Worm (Caenorhabditis elegans): ENCODE data around the gene srsx-8.

srsx-8 gene

ce11 chrV:1575493-1576084 is 22.7 kb upstream of the srsx-8 start:
- TF ChIP-seq ets-5 (GFP tag; IDR thresholded peaks at IDR 0.05) (no peak), nhr-28 (tag; optimal IDR thresholded peaks at IDR 0.05) (no peak), hpl-2 (GFP tag; optimal IDR thresholded peaks at IDR 0.05) (no peak), F16B12.6 (tag; optimal IDR thresholded peaks at IDR 0.05) (no peak), mab-9 (GFP tag; IDR thresholded peaks at IDR 0.05) (no peak), mdl-1 (tag; optimal IDR thresholded peaks at IDR 0.05) (no peak), efl-1 (optimal IDR thresholded peaks at IDR 0.05) (no peak), efl-1 (GFP tag; optimal IDR thresholded peaks at IDR 0.05 in 1 of 2) (no peak), zip-4 (GFP tag; optimal IDR thresholded peaks at IDR 0.05) (no peak), lin-13 (GFP tag; optimal IDR thresholded peaks at IDR 0.05) (no peak), nhr-85 (tag) (no peak), nhr-237 (tag; optimal IDR thresholded peaks at IDR 0.05) (no peak), ztf-11 (tag; optimal IDR thresholded peaks at IDR 0.05) (no peak), ceh-88 (GFP tag; IDR thresholded peaks at IDR 0.05) (no peak), egl-13 (tag; optimal IDR thresholded peaks at IDR 0.05) (no peak), zag-1 (tag; optimal IDR thresholded peaks at IDR 0.05) (no peak), isw-1 (GFP tag; IDR thresholded peaks at IDR 0.05) (no peak), unc-86 (tag; optimal IDR thresholded peaks at IDR 0.05) (no peak)

ce11 chrV:1574599-1574998 is 21.7 kb upstream of the srsx-8 start:
- TF ChIP-seq pax-3 (tag; optimal IDR thresholded peaks at IDR 0.05) (no peak), ceh-63 (GFP tag; optimal IDR thresholded peaks at IDR 0.05) (no peak), nhr-76 (tag; optimal IDR thresholded peaks at IDR 0.05) (no peak), dsc-1 (tag; optimal IDR thresholded peaks at IDR 0.05) (peak; percentile 10), nhr-71 (tag; optimal IDR thresholded peaks at IDR 0.05) (no peak)

DNA sequence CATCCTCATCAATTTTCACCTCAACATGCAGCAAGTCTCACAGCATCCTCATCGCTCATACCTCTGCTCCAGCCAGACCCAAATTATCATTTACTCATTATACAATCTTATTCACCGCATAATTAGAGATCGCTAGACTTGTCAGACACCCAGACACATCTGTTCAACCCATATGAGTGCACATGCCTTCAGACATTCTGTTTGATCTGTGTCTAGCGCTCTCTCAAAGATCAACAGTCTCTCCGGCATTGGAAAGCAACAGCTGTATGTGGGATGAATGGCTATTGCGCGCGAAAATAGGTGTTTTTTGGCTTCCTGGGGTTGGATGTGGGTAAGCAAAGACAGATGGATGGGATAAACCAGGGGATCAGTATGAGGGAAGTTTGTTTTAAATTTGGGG is 19.7 kb upstream of the srsx-8 start:
- TF ChIP-seq jun-1 (tag; optimal IDR thresholded peaks at IDR 0.05) (no peak), lin-14 (GFP tag; optimal IDR thresholded peaks at IDR 0.05) (no peak), vab-15 (tag; optimal IDR thresholded peaks at IDR 0.05) (no peak), irx-1 (tag; optimal IDR thresholded peaks at IDR 0.05) (no peak), grh-1 (GFP tag; IDR thresholded peaks at IDR 0.05) (no peak), nhr-85 (tag) (peak; percentile 42), ztf-11 (tag; optimal IDR thresholded peaks at IDR 0.05) (peak in 1 of 2 experiments; percentile 21)

ce11 chrV:1570679-1571078 is 17.8 kb upstream of the srsx-8 start:
- TF ChIP-seq mep-1 (tag; optimal IDR thresholded peaks at IDR 0.05): no peak
- TF ChIP-seq dsc-1 (tag; optimal IDR thresholded peaks at IDR 0.05): peak; percentile 13

DNA sequence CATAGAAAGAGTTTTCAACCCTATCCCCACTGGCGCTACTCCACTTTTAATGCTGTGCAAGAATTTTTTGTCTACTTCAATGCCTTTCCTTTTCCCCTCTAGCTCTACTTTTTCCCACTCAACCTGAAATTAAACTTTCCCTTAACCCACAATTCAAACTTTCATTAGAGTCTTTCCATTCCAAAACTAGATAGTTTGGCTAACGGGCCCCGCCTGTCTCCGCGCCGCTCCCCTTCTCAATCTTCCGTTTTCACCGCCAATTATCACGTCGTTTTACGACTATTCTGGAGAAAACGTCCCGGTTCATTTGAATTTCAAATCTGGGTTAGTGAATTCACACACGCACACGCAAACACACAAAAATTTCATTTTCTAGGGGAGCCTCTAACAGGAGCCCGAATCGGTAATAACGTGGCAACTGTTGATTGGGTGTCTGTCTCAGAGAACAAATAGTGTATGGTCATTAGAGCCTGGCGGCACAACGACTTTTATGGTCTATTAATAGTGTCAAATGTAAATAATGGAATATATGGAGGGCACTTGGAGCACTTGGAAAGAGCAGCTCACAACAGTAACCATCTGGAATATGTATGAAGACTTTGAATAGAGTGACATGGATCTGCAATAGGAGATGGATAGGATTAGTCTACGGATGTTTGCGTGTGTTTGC is 17.0 kb upstream of the srsx-8 start:
- TF ChIP-seq zip-4 (GFP tag; optimal IDR thresholded peaks at IDR 0.05) (no peak), nhr-47 (tag; optimal IDR thresholded peaks at IDR 0.05) (no peak), xbp-1 (tag; optimal IDR thresholded peaks at IDR 0.05) (peak; percentile 91), isw-1 (GFP tag; IDR thresholded peaks at IDR 0.05) (no peak), blmp-1 (tag; optimal IDR thresholded peaks at IDR 0.05) (peak; percentile 52)

DNA sequence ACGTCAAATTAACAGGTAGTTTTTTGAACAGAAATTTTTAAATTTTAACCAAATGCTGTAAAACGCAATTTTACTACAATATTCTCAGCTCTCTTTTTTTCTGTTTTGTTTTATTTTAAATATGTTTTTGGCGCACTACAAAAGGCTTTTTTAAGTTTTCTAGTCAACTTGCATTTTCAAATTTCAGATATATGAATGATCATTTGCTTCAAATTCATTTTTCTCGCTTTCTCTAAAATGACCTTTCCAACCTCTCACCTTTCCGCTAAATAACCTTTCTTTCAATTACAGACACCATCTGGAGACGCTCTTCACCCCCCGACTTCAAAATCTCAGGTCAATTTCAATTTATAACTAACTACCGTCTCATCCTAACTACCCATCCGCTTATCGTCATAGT is 13.9 kb upstream of the srsx-8 start, which contains the start of gene cdc-25.2:
TSS of gene cdc-25.2 (plus strand) at position 301 of the 400 bp plus-strand sequence.
- TF ChIP-seq nhr-85 (tag) (no peak), unc-98 (GFP tag; IDR thresholded peaks at IDR 0.05) (no peak)
